Worm (Caenorhabditis elegans): ENCODE data around the gene col-120.
"Not testable (repeated sequence)": the region's sequence is repeated elsewhere in the genome, so short reads cannot be mapped to it uniquely, and the experiment has no call there.

Gene col-120

DNA sequence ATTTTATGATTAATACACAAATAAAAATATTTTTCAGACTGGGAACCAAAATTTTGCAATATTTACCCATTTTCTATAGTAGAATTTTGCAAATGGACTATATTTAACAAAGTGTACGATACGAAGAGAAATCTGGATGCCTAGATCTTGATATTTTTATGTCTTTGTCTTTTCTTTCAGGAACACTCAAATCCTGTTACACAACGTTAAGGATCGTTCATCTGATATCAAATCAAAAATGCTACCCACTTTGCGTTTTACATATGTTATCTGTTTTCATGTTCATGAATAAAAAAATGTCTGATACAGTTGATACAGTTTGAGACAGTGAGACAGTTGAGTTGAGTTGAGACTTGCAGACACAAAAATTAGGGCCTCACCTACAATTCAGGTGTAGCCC lies 34.7 kb upstream of the col-120 start, which contains the start of gene F49C12.1:
Gene F49C12.1, minus strand, starts transcription at position 70 of the 400 bp plus-strand sequence.
- no peak for TF ChIP-seq F16B12.6 (tag; optimal IDR thresholded peaks at IDR 0.05)
- TF ChIP-seq mdl-1 (tag; optimal IDR thresholded peaks at IDR 0.05): no peak
- no peak for TF ChIP-seq fkh-8 (tag; optimal IDR thresholded peaks at IDR 0.05)
- no peak for TF ChIP-seq pqm-1 (tag; optimal IDR thresholded peaks at IDR 0.05)
- TF ChIP-seq snpc-4 (tag; optimal IDR thresholded peaks at IDR 0.05): no peak
- no peak for TF ChIP-seq elt-3 (tag; optimal IDR thresholded peaks at IDR 0.05)
- TF ChIP-seq lsy-2 (tag; optimal IDR thresholded peaks at IDR 0.05): no peak
- no peak for TF ChIP-seq xbp-1 (tag; optimal IDR thresholded peaks at IDR 0.05)
- TF ChIP-seq blmp-1 (tag; optimal IDR thresholded peaks at IDR 0.05): no peak
- no peak for TF ChIP-seq nhr-77 (tag; optimal IDR thresholded peaks at IDR 0.05)
- TF ChIP-seq ces-1 (GFP tag; optimal IDR thresholded peaks at IDR 0.05): no peak

DNA sequence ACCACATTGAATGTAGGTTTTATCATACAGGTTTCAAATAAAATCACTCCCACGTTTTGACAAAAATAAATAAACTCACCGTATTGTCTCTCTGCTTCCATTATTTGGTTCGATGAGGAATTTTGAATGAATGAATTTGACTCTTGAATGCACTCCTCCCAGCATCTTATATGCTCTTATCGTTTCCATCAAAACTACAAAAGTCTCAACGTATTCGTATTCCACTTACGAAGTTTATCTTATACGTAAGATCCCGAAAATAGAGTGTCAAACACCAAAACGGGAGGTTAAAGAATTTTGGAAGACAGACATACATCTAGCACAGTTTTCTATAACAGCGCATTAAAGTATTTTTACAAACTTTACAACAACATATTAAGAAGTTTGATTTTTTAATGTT lies 32.2 kb upstream of the col-120 start, which contains the start of gene nhr-264:
Gene nhr-264, minus strand, starts transcription at position 101 of the 400 bp plus-strand sequence.
- not testable (repeated sequence) for TF ChIP-seq nhr-84 (tag; optimal IDR thresholded peaks at IDR 0.05); jun-1 (tag; optimal IDR thresholded peaks at IDR 0.05); hpl-2 (GFP tag; optimal IDR thresholded peaks at IDR 0.05)

ce11 chrIV:9289635-9290034 lies 28.0 kb upstream of the col-120 start:
- TF ChIP-seq blmp-1 (tag; optimal IDR thresholded peaks at IDR 0.05) (no peak), lin-15B (tag; optimal IDR thresholded peaks at IDR 0.05) (no peak), C34B4.2 (tag; optimal IDR thresholded peaks at IDR 0.05) (no peak), nhr-77 (tag; optimal IDR thresholded peaks at IDR 0.05) (no peak), rnt-1 (tag; optimal IDR thresholded peaks at IDR 0.05) (no peak), grh-1 (GFP tag; IDR thresholded peaks at IDR 0.05) (no peak), ceh-90 (tag; optimal IDR thresholded peaks at IDR 0.05) (no peak), elt-3 (tag; optimal IDR thresholded peaks at IDR 0.05) (no peak), nhr-237 (tag; optimal IDR thresholded peaks at IDR 0.05) (no peak), hlh-17 (GFP tag; optimal IDR thresholded peaks at IDR 0.05; ENCODE audit: borderline replicate concordance) (no peak), nhr-11 (tag; optimal IDR thresholded peaks at IDR 0.05) (no peak), nhr-12 (tag; optimal IDR thresholded peaks at IDR 0.05) (no peak), fkh-10 (GFP tag; optimal IDR thresholded peaks at IDR 0.05) (no peak), unc-130 (tag; optimal IDR thresholded peaks at IDR 0.05) (no peak), sox-4 (tag; optimal IDR thresholded peaks at IDR 0.05) (no peak), unc-86 (tag; optimal IDR thresholded peaks at IDR 0.05) (no peak), ceh-8 (GFP tag; optimal IDR thresholded peaks at IDR 0.05) (no peak)

DNA sequence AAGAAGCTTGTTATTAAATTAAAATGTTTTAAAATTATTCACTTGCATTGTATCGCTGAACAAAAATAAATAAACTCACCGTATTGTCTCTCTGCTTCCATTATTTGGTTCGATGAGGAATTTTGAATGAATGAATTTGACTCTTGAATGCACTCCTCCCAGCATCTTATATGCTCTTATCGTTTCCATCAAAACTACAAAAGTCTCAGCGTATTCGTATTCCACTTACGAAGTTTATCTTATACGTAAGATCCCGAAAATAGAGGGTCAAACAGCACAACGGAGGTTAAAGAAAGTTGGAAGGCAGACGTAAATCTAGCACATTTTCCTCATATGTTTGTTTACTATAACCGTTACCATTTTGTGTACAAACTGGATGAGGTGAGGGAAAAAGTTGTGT lies 24.7 kb upstream of the col-120 start, which contains the start of gene nhr-267:
Gene nhr-267, minus strand, starts transcription at position 101 of the 400 bp plus-strand sequence.
- TF ChIP-seq F16B12.6 (tag; optimal IDR thresholded peaks at IDR 0.05); lir-3 (tag; optimal IDR thresholded peaks at IDR 0.05; ENCODE audit: poor library complexity); dsc-1 (tag; optimal IDR thresholded peaks at IDR 0.05): not testable (repeated sequence)

DNA sequence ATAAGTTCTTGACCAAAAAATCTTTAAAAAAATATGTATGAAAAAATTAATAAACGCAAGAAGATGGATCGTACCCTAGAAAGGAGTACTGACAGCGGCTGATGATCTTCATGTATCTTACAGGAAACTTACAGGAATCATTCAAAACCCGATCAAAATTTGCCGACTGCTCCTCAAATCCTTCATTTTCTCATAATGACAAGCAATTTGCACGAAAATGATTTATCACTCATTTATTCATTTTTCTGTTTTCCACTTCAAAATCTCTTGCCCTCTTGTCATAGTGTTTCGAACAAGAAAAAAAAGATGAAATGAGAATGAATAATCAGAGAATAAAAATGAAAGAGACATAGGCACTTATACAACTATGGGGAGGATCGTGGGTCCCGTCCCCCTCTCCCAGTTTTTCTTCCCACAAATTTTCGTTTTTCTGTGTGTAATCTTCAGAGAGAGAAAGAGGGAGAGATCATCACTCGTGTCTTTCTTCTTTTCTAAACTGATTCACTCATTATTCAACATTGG lies 12.5 kb upstream of the col-120 start, which contains the start of gene nmy-3:
Gene nmy-3, plus strand, starts transcription at position 472 of the 522 bp plus-strand sequence.
- TF ChIP-seq ets-5 (GFP tag; IDR thresholded peaks at IDR 0.05) (no peak), F16B12.6 (tag; optimal IDR thresholded peaks at IDR 0.05) (no peak), rnt-1 (tag; optimal IDR thresholded peaks at IDR 0.05) (no peak), blmp-1 (tag; optimal IDR thresholded peaks at IDR 0.05) (no peak), irx-1 (tag; optimal IDR thresholded peaks at IDR 0.05) (no peak), fos-1 (tag; optimal IDR thresholded peaks at IDR 0.05) (no peak), lin-15B (tag; optimal IDR thresholded peaks at IDR 0.05) (no peak), dpl-1 (GFP tag; optimal IDR thresholded peaks at IDR 0.05) (no peak), sptf-1 (tag; optimal IDR thresholded peaks at IDR 0.05) (no peak), mef-2 (tag; optimal IDR thresholded peaks at IDR 0.05) (no peak), ceh-90 (tag; optimal IDR thresholded peaks at IDR 0.05) (no peak), fkh-8 (tag; optimal IDR thresholded peaks at IDR 0.05) (no peak), nhr-77 (tag; optimal IDR thresholded peaks at IDR 0.05) (no peak), lir-3 (tag; optimal IDR thresholded peaks at IDR 0.05; ENCODE audit: poor library complexity) (no peak)
